Fruit fly (Drosophila melanogaster) whole organism, embryonic: ENCODE results near the gene EMC5.

Experiments used
- Abd-B ChIP-seq: fragments of 200-800 bp; sonication (Bioruptor generic); optimal IDR thresholded peaks from 2 replicates; lab custom pipeline; 2018; ENCODE audit warnings: missing biosample characterization, mild to moderate bottlenecking, missing genetic modification characterization, moderate library complexity
- Aef1 ChIP-seq: fragments of 200-800 bp; sonication (Bioruptor generic); IDR thresholded peaks from 3 replicates; pipeline ENCODE4 v1.3.6; 2022; ENCODE audit warnings: missing biosample characterization, missing genetic modification characterization
- Bdp1 ChIP-seq: fragments of 200-800 bp; sonication (Bioruptor generic); optimal IDR thresholded peaks from 3 replicates; lab custom pipeline; 2016; ENCODE audit warnings: missing biosample characterization, missing genetic modification characterization
- Bgb ChIP-seq: fragments of 200-800 bp; sonication (Bioruptor generic); IDR thresholded peaks from 2 replicates; pipeline ENCODE4 v1.3.6; 2022; ENCODE audit warnings: missing biosample characterization, missing genetic modification characterization; ENCODE audit not compliant: partially characterized antibody
- Blimp-1 ChIP-seq: fragments of 200-800 bp; sonication (Bioruptor generic); optimal IDR thresholded peaks from 3 replicates; lab custom pipeline; 2018; ENCODE audit warnings: missing biosample characterization, missing genetic modification characterization, mild to moderate bottlenecking, moderate library complexity, missing genetic modification reagents
- CG10209 ChIP-seq: fragments of 200-800 bp; sonication (Bioruptor generic); optimal IDR thresholded peaks from 3 replicates; lab custom pipeline; 2017; ENCODE audit warnings: missing biosample characterization, mild to moderate bottlenecking, missing genetic modification characterization, missing genetic modification reagents
- CG11247 ChIP-seq: fragments of 200-800 bp; sonication (Bioruptor generic); IDR thresholded peaks from 2 replicates; pipeline ENCODE4 v1.3.6; 2022; ENCODE audit warnings: missing biosample characterization, missing genetic modification characterization
- CG15514 ChIP-seq: fragments of 200-800 bp; sonication (Bioruptor generic); optimal IDR thresholded peaks from 3 replicates; lab custom pipeline; 2017; ENCODE audit warnings: missing biosample characterization, missing genetic modification characterization, mild to moderate bottlenecking, moderate library complexity, missing genetic modification reagents
- CG17361 ChIP-seq: fragments of 200-800 bp; sonication (Bioruptor generic); IDR thresholded peaks from 3 replicates; pipeline ENCODE4 v1.3.6; 2022; ENCODE audit warnings: missing biosample characterization, missing genetic modification characterization
- CG17829 ChIP-seq: fragments of 200-800 bp; optimal IDR thresholded peaks from 2 replicates; lab custom pipeline; 2019; ENCODE audit warnings: missing biosample characterization, mild to moderate bottlenecking, missing genetic modification characterization, moderate library complexity
- CG2129 ChIP-seq: fragments of 200-800 bp; sonication (Bioruptor generic); IDR thresholded peaks from 2 replicates; pipeline ENCODE4 v1.3.6; 2022; ENCODE audit warnings: missing biosample characterization, missing genetic modification characterization; ENCODE audit not compliant: partially characterized antibody
- CG2678 ChIP-seq: fragments of 200-800 bp; sonication (Bioruptor generic); optimal IDR thresholded peaks from 3 replicates; lab custom pipeline; 2019; ENCODE audit warnings: missing biosample characterization, mild to moderate bottlenecking, missing genetic modification characterization, moderate library complexity
- CG2889 ChIP-seq: fragments of 200-800 bp; sonication (Bioruptor generic); IDR thresholded peaks from 3 replicates; pipeline ENCODE4 v1.3.6; 2022; ENCODE audit warnings: missing biosample characterization, missing genetic modification characterization
- CG30020 ChIP-seq: fragments of 200-800 bp; optimal IDR thresholded peaks from 2 replicates; lab custom pipeline; 2019; ENCODE audit warnings: missing biosample characterization, mild to moderate bottlenecking, missing genetic modification characterization, moderate library complexity
- CG3995 ChIP-seq: fragments of 200-800 bp; sonication (Bioruptor generic); optimal IDR thresholded peaks from 3 replicates; lab custom pipeline; 2016; ENCODE audit warnings: missing biosample characterization, missing genetic modification characterization
- CG4730 ChIP-seq: fragments of 200-800 bp; sonication (Bioruptor generic); IDR thresholded peaks from 2 replicates; pipeline ENCODE4 v1.3.6; 2022; ENCODE audit warnings: missing biosample characterization, missing genetic modification characterization
- CG5245 ChIP-seq: fragments of 200-800 bp; sonication (Bioruptor generic); optimal IDR thresholded peaks from 3 replicates; lab custom pipeline; 2016; ENCODE audit warnings: missing biosample characterization, missing genetic modification characterization
- CG9437 ChIP-seq: fragments of 200-800 bp; sonication (Bioruptor generic); optimal IDR thresholded peaks from 2 replicates; lab custom pipeline; 2018; ENCODE audit warnings: missing biosample characterization, mild to moderate bottlenecking, missing genetic modification characterization
- CoRest ChIP-seq: fragments of 200-800 bp; sonication (Bioruptor generic); optimal IDR thresholded peaks from 3 replicates; lab custom pipeline; 2018; ENCODE audit warnings: missing biosample characterization, mild to moderate bottlenecking, missing genetic modification characterization, moderate library complexity
- Dek ChIP-seq: fragments of 200-800 bp; sonication (Bioruptor generic); optimal IDR thresholded peaks from 3 replicates; lab custom pipeline; 2019; ENCODE audit warnings: missing biosample characterization, mild to moderate bottlenecking, missing genetic modification characterization, moderate library complexity
- E2f2 ChIP-seq: fragments of 200-800 bp; sonication (Bioruptor generic); IDR thresholded peaks from 2 replicates; pipeline ENCODE4 v1.3.6; 2022; ENCODE audit warnings: missing biosample characterization, missing genetic modification characterization
- ERR ChIP-seq: fragments of 200-800 bp; sonication (Bioruptor generic); optimal IDR thresholded peaks from 2 replicates; lab custom pipeline; 2016; ENCODE audit warnings: missing biosample characterization, missing genetic modification characterization
- Ets97D ChIP-seq: fragments of 200-800 bp; sonication (Bioruptor generic); optimal IDR thresholded peaks from 3 replicates; lab custom pipeline; 2016; ENCODE audit warnings: missing biosample characterization, missing genetic modification characterization
- Gug ChIP-seq: fragments of 200-800 bp; sonication (Bioruptor generic); IDR thresholded peaks from 4 replicates; pipeline ENCODE4 v1.3.6; 2022; ENCODE audit warnings: missing biosample characterization, missing genetic modification characterization
- MBD-R2 ChIP-seq: fragments of 200-800 bp; sonication (Bioruptor generic); IDR thresholded peaks from 2 replicates; pipeline ENCODE4 v1.3.6; 2022; ENCODE audit warnings: missing biosample characterization, missing genetic modification characterization
- NC2β ChIP-seq: fragments of 200-800 bp; sonication (Bioruptor generic); optimal IDR thresholded peaks from 2 replicates; lab custom pipeline; 2016; ENCODE audit warnings: missing biosample characterization, missing genetic modification characterization
- Nf-YC ChIP-seq: fragments of 200-800 bp; optimal IDR thresholded peaks from 3 replicates; lab custom pipeline; 2019; ENCODE audit warnings: missing biosample characterization, mild to moderate bottlenecking, missing genetic modification characterization, moderate library complexity
- Scr ChIP-seq: fragments of 200-800 bp; sonication (Bioruptor generic); IDR thresholded peaks from 2 replicates; pipeline ENCODE4 v1.3.6; 2022; ENCODE audit warnings: missing biosample characterization, missing genetic modification characterization; ENCODE audit not compliant: partially characterized antibody
- Sox102F ChIP-seq: fragments of 200-800 bp; sonication (Bioruptor generic); optimal IDR thresholded peaks from 2 replicates; lab custom pipeline; 2018; ENCODE audit warnings: missing biosample characterization, mild to moderate bottlenecking, missing genetic modification characterization, moderate library complexity
- Ssrp ChIP-seq: fragments of 200-800 bp; sonication (Bioruptor generic); optimal IDR thresholded peaks from 2 replicates; lab custom pipeline; 2018; ENCODE audit warnings: missing biosample characterization, mild to moderate bottlenecking, missing genetic modification characterization, moderate library complexity
- cato ChIP-seq: fragments of 200-800 bp; sonication (Bioruptor generic); optimal IDR thresholded peaks from 2 replicates; lab custom pipeline; 2016; ENCODE audit warnings: missing biosample characterization, missing genetic modification characterization, borderline replicate concordance
- chif ChIP-seq, 2 experiments: fragments of 200-800 bp; sonication (Bioruptor generic); optimal IDR thresholded peaks; 3 replicates each; lab custom pipeline; 2016; ENCODE audit warnings: missing biosample characterization in 2 of 2, missing genetic modification characterization in 2 of 2
- chinmo ChIP-seq: fragments of 200-800 bp; sonication (Bioruptor generic); IDR thresholded peaks from 4 replicates; pipeline ENCODE4 v1.3.6; 2022; ENCODE audit warnings: missing biosample characterization, missing genetic modification characterization; ENCODE audit not compliant: partially characterized antibody
- chm ChIP-seq: fragments of 200-800 bp; sonication (Bioruptor generic); IDR thresholded peaks from 2 replicates; pipeline ENCODE4 v1.3.6; 2022; ENCODE audit warnings: missing biosample characterization, missing genetic modification characterization
- dan ChIP-seq: fragments of 200-800 bp; sonication (Bioruptor generic); IDR thresholded peaks from 2 replicates; pipeline ENCODE4 v1.3.6; 2022; ENCODE audit warnings: missing biosample characterization, missing genetic modification characterization
- gfzf ChIP-seq: fragments of 200-800 bp; sonication (Bioruptor generic); optimal IDR thresholded peaks from 2 replicates; lab custom pipeline; 2016; ENCODE audit warnings: missing biosample characterization, mild to moderate bottlenecking, missing genetic modification characterization, moderate library complexity
- gro ChIP-seq: fragments of 200-800 bp; sonication (Bioruptor generic); optimal IDR thresholded peaks from 2 replicates; lab custom pipeline; 2016; ENCODE audit warnings: missing biosample characterization, missing genetic modification characterization
- gsb ChIP-seq: fragments of 200-800 bp; sonication (Bioruptor generic); IDR thresholded peaks from 2 replicates; pipeline ENCODE4 v1.3.6; 2022; ENCODE audit warnings: missing biosample characterization, missing genetic modification characterization
- inv ChIP-seq: fragments of 200-800 bp; sonication (Bioruptor generic); IDR thresholded peaks from 2 replicates; pipeline ENCODE4 v1.3.6; 2022; ENCODE audit warnings: missing biosample characterization, missing genetic modification characterization; ENCODE audit not compliant: partially characterized antibody
- knrl ChIP-seq: fragments of 200-800 bp; sonication (Bioruptor generic); IDR thresholded peaks from 3 replicates; pipeline ENCODE4 v1.3.6; 2022; ENCODE audit warnings: missing biosample characterization, missing genetic modification characterization; ENCODE audit not compliant: partially characterized antibody
- luna ChIP-seq: fragments of 200-800 bp; sonication (Bioruptor generic); optimal IDR thresholded peaks from 2 replicates; lab custom pipeline; 2016; ENCODE audit warnings: missing biosample characterization, missing genetic modification characterization
- pho ChIP-seq: fragments of 200-800 bp; sonication (Bioruptor generic); optimal IDR thresholded peaks from 2 replicates; lab custom pipeline; 2016; ENCODE audit warnings: missing biosample characterization, missing genetic modification characterization
- rib ChIP-seq: fragments of 200-800 bp; sonication (Bioruptor generic); IDR thresholded peaks from 2 replicates; pipeline ENCODE4 v1.3.6; 2022; ENCODE audit warnings: missing biosample characterization, missing genetic modification characterization
- sisA ChIP-seq: fragments of 200-800 bp; sonication (Bioruptor generic); IDR thresholded peaks from 2 replicates; pipeline ENCODE4 v1.3.6; 2022; ENCODE audit warnings: missing biosample characterization, missing genetic modification characterization
- stwl ChIP-seq: fragments of 200-800 bp; sonication (Bioruptor generic); optimal IDR thresholded peaks from 3 replicates; lab custom pipeline; 2018; ENCODE audit warnings: missing biosample characterization, mild to moderate bottlenecking, missing genetic modification characterization, moderate library complexity
- sug ChIP-seq: fragments of 200-800 bp; optimal IDR thresholded peaks from 2 replicates; lab custom pipeline; 2019; ENCODE audit warnings: missing biosample characterization, mild to moderate bottlenecking, missing genetic modification characterization, moderate library complexity
- toy ChIP-seq: fragments of 200-800 bp; sonication (Bioruptor generic); IDR thresholded peaks from 2 replicates; pipeline ENCODE4 v1.3.6; 2022; ENCODE audit warnings: missing biosample characterization, missing genetic modification characterization
- trem ChIP-seq: fragments of 200-800 bp; optimal IDR thresholded peaks from 3 replicates; lab custom pipeline; 2019; ENCODE audit warnings: missing biosample characterization, mild to moderate bottlenecking, missing genetic modification characterization, moderate library complexity
- unc-4 ChIP-seq: fragments of 200-800 bp; sonication (Bioruptor generic); IDR thresholded peaks from 2 replicates; pipeline ENCODE4 v1.3.6; 2022; ENCODE audit warnings: missing biosample characterization, missing genetic modification characterization; ENCODE audit not compliant: partially characterized antibody
- vnd ChIP-seq: fragments of 200-800 bp; sonication (Bioruptor generic); IDR thresholded peaks from 3 replicates; pipeline ENCODE4 v1.3.6; 2022; ENCODE audit warnings: missing biosample characterization, missing genetic modification characterization; ENCODE audit not compliant: partially characterized antibody

The EMC5 gene

DNA sequence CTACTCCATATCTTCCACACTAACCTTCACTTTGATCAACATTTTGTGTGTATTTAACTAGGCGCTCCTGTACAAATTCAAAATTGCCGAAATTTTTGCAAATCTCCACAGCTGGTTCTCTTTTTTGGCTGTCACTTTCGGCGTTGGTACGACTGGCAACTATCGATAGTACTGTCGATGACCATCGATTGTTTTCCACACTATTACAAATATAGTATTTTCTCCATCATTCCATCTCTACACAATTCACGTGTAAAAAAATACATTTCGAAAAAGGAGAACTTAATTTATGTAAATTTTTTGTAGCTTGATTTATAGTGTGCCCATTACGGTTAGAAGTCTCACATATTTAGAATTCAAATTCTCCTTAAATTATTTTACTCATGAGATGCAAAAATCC, 35.8 kb upstream of the EMC5 start, which contains the start of gene Nedd8 (continued):
- TF ChIP-seq Ssrp (no peak), trem (tag; lab: Kevin White, UChicago) (peak; percentile 48), gro (GFP tag; lab: Kevin White, UChicago) (peak; percentile 20), Gug (GFP tag; lab: Robert Waterston, UW) (no peak), vnd (GFP tag; lab: Robert Waterston, UW) (peak; percentile 75), CG9437 (GFP tag; lab: Kevin White, UChicago) (no peak), Sox102F (GFP tag; lab: Kevin White, UChicago) (no peak), CG2129 (GFP tag; lab: Robert Waterston, UW) (peak; percentile 74), E2f2 (GFP tag; lab: Robert Waterston, UW) (peak; percentile 76), pho (GFP tag; lab: Kevin White, UChicago) (no peak), cato (GFP tag; lab: Kevin White, UChicago) (no peak), CG17829 (tag; lab: Kevin White, UChicago) (peak; percentile 39), toy (GFP tag; lab: Robert Waterston, UW) (no peak), unc-4 (GFP tag; lab: Robert Waterston, UW) (peak; percentile 92), inv (GFP tag; lab: Robert Waterston, UW) (peak; percentile 76), sug (peak; percentile 16), dan (no peak), CG5245 (no peak), NC2β (GFP tag; lab: Kevin White, UChicago) (no peak), knrl (peak; percentile 86), gsb (GFP tag; lab: Robert Waterston, UW) (no peak), rib (GFP tag; lab: Robert Waterston, UW) (0 out of 2 replicates have a peak, but pooled peaks have one; percentile 28), Scr (GFP tag; lab: Robert Waterston, UW) (peak; percentile 86), CG30020 (peak; percentile 21), sisA (GFP tag; lab: Robert Waterston, UW) (no peak), CG17361 (GFP tag; lab: Robert Waterston, UW) (no peak), chif (GFP tag; optimal IDR thresholded peaks at IDR 0.05; lab: Kevin White, UChicago) (no peak), CG4730 (GFP tag; lab: Robert Waterston, UW) (no peak), Dek (tag; lab: Kevin White, UChicago) (peak; percentile 5), CG2678 (tag; lab: Kevin White, UChicago) (peak; percentile 1), chm (GFP tag; lab: Robert Waterston, UW) (no peak), Bdp1 (GFP tag; lab: Kevin White, UChicago) (no peak), Aef1 (GFP tag; lab: Robert Waterston, UW) (no peak), stwl (tag; lab: Kevin White, UChicago) (peak; percentile 89), Ets97D (GFP tag; lab: Kevin White, UChicago) (peak; percentile 83), MBD-R2 (GFP tag; lab: Robert Waterston, UW) (peak; percentile 89), Blimp-1 (GFP tag; lab: Kevin White, UChicago) (no peak), CG10209 (GFP tag; lab: Kevin White, UChicago) (no peak), CG15514 (GFP tag; lab: Kevin White, UChicago) (peak; percentile 91), luna (GFP tag; lab: Kevin White, UChicago) (no peak), Nf-YC (tag; lab: Kevin White, UChicago) (peak; percentile 30), chinmo (GFP tag; lab: Robert Waterston, UW) (peak; percentile 86; the same call in 3 of the 4 replicates), CG2889 (no peak), CG3995 (GFP tag; lab: Kevin White, UChicago) (peak; percentile 65), ERR (no peak), Bgb (GFP tag; lab: Robert Waterston, UW) (peak; percentile 94), CoRest (peak; percentile 29), Abd-B (no peak), CG11247 (no peak), gfzf (GFP tag; lab: Kevin White, UChicago) (peak; percentile 63)
